Fruit fly (Drosophila melanogaster) whole organism, pupa: ENCODE data around the gene CG15056.

Experiments
- CG10348 ChIP-seq: fragments of 200-800 bp; sonication (Bioruptor generic); IDR thresholded peaks from 2 replicates; pipeline ENCODE4 v1.3.6; 2022; ENCODE audit warnings: missing biosample characterization, missing genetic modification characterization
- CG12605 ChIP-seq: fragments of 200-800 bp; sonication (Bioruptor generic); IDR thresholded peaks from 2 replicates; pipeline ENCODE4 v1.3.6; 2022; ENCODE audit warnings: missing biosample characterization, missing genetic modification characterization
- CG13204 ChIP-seq: fragments of 200-800 bp; sonication (Bioruptor generic); optimal IDR thresholded peaks from 2 replicates; lab custom pipeline; 2018; ENCODE audit warnings: missing biosample characterization, mild to moderate bottlenecking, missing genetic modification characterization, moderate library complexity
- CG14655 ChIP-seq: fragments of 200-800 bp; sonication (Bioruptor generic); optimal IDR thresholded peaks from 3 replicates; lab custom pipeline; 2017; ENCODE audit warnings: mild to moderate bottlenecking, missing biosample characterization, missing genetic modification reagents, missing genetic modification characterization
- CG17806 ChIP-seq: fragments of 200-800 bp; sonication (Bioruptor generic); optimal IDR thresholded peaks from 2 replicates; lab custom pipeline; 2018; ENCODE audit warnings: missing biosample characterization, mild to moderate bottlenecking, missing genetic modification characterization, moderate library complexity
- CG4496 ChIP-seq: fragments of 200-800 bp; sonication (Bioruptor generic); IDR thresholded peaks from 3 replicates; pipeline ENCODE4 v1.3.6; 2022; ENCODE audit warnings: missing biosample characterization, missing genetic modification characterization
- CG8159 ChIP-seq: fragments of 200-800 bp; sonication (Bioruptor generic); optimal IDR thresholded peaks from 3 replicates; lab custom pipeline; 2018; ENCODE audit warnings: missing biosample characterization, mild to moderate bottlenecking, missing genetic modification characterization, moderate library complexity
- CG8301 ChIP-seq: fragments of 200-800 bp; sonication (Bioruptor generic); optimal IDR thresholded peaks from 2 replicates; lab custom pipeline; 2018; ENCODE audit warnings: missing biosample characterization, mild to moderate bottlenecking, missing genetic modification characterization
- Pif1B ChIP-seq: fragments of 200-800 bp; sonication (Bioruptor generic); optimal IDR thresholded peaks from 3 replicates; lab custom pipeline; 2016; ENCODE audit warnings: missing biosample characterization, missing genetic modification characterization

- no peak for TF ChIP-seq Pif1B (GFP tag; lab: Kevin White, UChicago)
- TF ChIP-seq CG8301, result no peak
- TF ChIP-seq CG13204 (GFP tag; lab: Kevin White, UChicago), result no peak
- TF ChIP-seq CG12605 (GFP tag; lab: Robert Waterston, UW), result peak; percentile 39; the same call in 1 of the 2 replicates
- no peak for TF ChIP-seq CG17806 (tag; lab: Kevin White, UChicago)
- no peak for TF ChIP-seq CG14655
- TF ChIP-seq CG4496, result peak; percentile 13; the same call in 1 of the 3 replicates
- no peak for TF ChIP-seq CG8159
- no peak for TF ChIP-seq CG10348 (GFP tag; lab: Robert Waterston, UW)
These were observed 5.3 kb upstream of the CG15056 start, which contains the start of gene Nt5b for dm6 chrX:18409938-18410337.
